8 worm cellular contexts compared by ENCODE assay signal in genomic region chrIV:1239686-1240085, ce11.
TF ChIP-seq lines count a peak whose summit lies in the region.

Gene F38A1.8, minus strand, starts transcription at chrIV:1239852.

TF ChIP-seq in whole organism, L1 larva, 84 proteins besides CTCF, POLR2A, EP300 and RAD21 (continues in another document):
- TF ChIP-seq snu-23 (GFP tag; optimal IDR thresholded peaks at IDR 0.05; lab: Kevin White, UChicago) (peak; percentile 74), nhr-11 (tag; optimal IDR thresholded peaks at IDR 0.05; lab: Kevin White, UChicago) (no peak), nhr-19 (GFP tag; conservative IDR thresholded peaks at IDR 0.05; lab: Robert Waterston, UW) (peak; percentile 57), nhr-76 (tag; optimal IDR thresholded peaks at IDR 0.05; lab: Kevin White, UChicago) (no peak), pqm-1 (tag; optimal IDR thresholded peaks at IDR 0.05; lab: Kevin White, UChicago) (no peak), fkh-10 (GFP tag; optimal IDR thresholded peaks at IDR 0.05; lab: Kevin White, UChicago) (no peak), unc-62 (GFP tag; optimal IDR thresholded peaks at IDR 0.05; lab: Kevin White, UChicago) (no peak), dsc-1 (tag; optimal IDR thresholded peaks at IDR 0.05; lab: Kevin White, UChicago) (peak; percentile 6), lir-3 (tag; optimal IDR thresholded peaks at IDR 0.05; lab: Kevin White, UChicago; ENCODE audit: poor library complexity) (no peak), nhr-237 (tag; optimal IDR thresholded peaks at IDR 0.05; lab: Kevin White, UChicago) (peak; percentile 32), C34B4.2 (tag; optimal IDR thresholded peaks at IDR 0.05; lab: Kevin White, UChicago) (no peak), nhr-12 (tag; optimal IDR thresholded peaks at IDR 0.05; lab: Kevin White, UChicago) (no peak)

TF ChIP-seq in whole organism, L2 larva, 48 proteins besides CTCF, POLR2A, EP300 and RAD21 (continues in another document):
- no peak for TF ChIP-seq ztf-11 (tag; optimal IDR thresholded peaks at IDR 0.05; lab: Kevin White, UChicago)
- peak; percentile 66 to 86 for TF ChIP-seq lsy-2 (tag; optimal IDR thresholded peaks at IDR 0.05; lab: Kevin White, UChicago)
- TF ChIP-seq ceh-82 (tag; optimal IDR thresholded peaks at IDR 0.05; lab: Kevin White, UChicago) = no peak
- no peak for TF ChIP-seq nhr-11 (tag; optimal IDR thresholded peaks at IDR 0.05; lab: Kevin White, UChicago)
- TF ChIP-seq dmd-4 (tag; optimal IDR thresholded peaks at IDR 0.05; lab: Kevin White, UChicago) = no peak
- peak; percentile 33 for TF ChIP-seq nhr-21 (tag; optimal IDR thresholded peaks at IDR 0.05; lab: Kevin White, UChicago)
- peak; percentile 29 for TF ChIP-seq sma-3 (GFP tag; optimal IDR thresholded peaks at IDR 0.05; lab: Kevin White, UChicago)
- no peak for TF ChIP-seq nhr-23 (tag; optimal IDR thresholded peaks at IDR 0.05; lab: Kevin White, UChicago)
- TF ChIP-seq lin-13 (GFP tag; optimal IDR thresholded peaks at IDR 0.05; lab: Kevin White, UChicago) = no peak
- TF ChIP-seq mbf-1 (tag; optimal IDR thresholded peaks at IDR 0.05; lab: Kevin White, UChicago) = no peak
- TF ChIP-seq ceh-16 (tag; optimal IDR thresholded peaks at IDR 0.05; lab: Kevin White, UChicago) = peak; percentile 5
- TF ChIP-seq snpc-4 (tag; optimal IDR thresholded peaks at IDR 0.05; lab: Kevin White, UChicago) = no peak

TF ChIP-seq in whole organism, L3 larva, 47 proteins besides CTCF, POLR2A, EP300 and RAD21:
- TF ChIP-seq lin-15B (tag; optimal IDR thresholded peaks at IDR 0.05; lab: Kevin White, UChicago) = peak; percentile 80
- no peak for TF ChIP-seq nhr-43 (tag; optimal IDR thresholded peaks at IDR 0.05; lab: Kevin White, UChicago; ENCODE audit: poor library complexity, severe bottlenecking)
- no peak for TF ChIP-seq nhr-67 (tag; optimal IDR thresholded peaks at IDR 0.05; lab: Kevin White, UChicago)
- peak; percentile 70 for TF ChIP-seq nhr-23 (tag; optimal IDR thresholded peaks at IDR 0.05; lab: Kevin White, UChicago)
- peak; percentile 17 for TF ChIP-seq mdl-1 (tag; optimal IDR thresholded peaks at IDR 0.05; lab: Kevin White, UChicago)
- TF ChIP-seq nhr-25 (tag; optimal IDR thresholded peaks at IDR 0.05; lab: Kevin White, UChicago) = peak; percentile 12
- peak; percentile 37 for TF ChIP-seq R02D3.7 (tag; optimal IDR thresholded peaks at IDR 0.05; lab: Kevin White, UChicago)
- no peak for TF ChIP-seq hmg-11 (tag; optimal IDR thresholded peaks at IDR 0.05; lab: Kevin White, UChicago)
- no peak for TF ChIP-seq unc-39 (tag; optimal IDR thresholded peaks at IDR 0.05; lab: Kevin White, UChicago)
TF ChIP-seq in whole organism, L3 larva: peak in this region for 5.

TF ChIP-seq in whole organism, L4 larva, 104 proteins besides CTCF, POLR2A, EP300 and RAD21 (continues in another document):
- TF ChIP-seq ctbp-1 (GFP tag; IDR thresholded peaks at IDR 0.05; lab: Robert Waterston, UW) (no peak), D1046.2 (GFP tag; IDR thresholded peaks at IDR 0.05; lab: Robert Waterston, UW) (no peak), mxl-3 (GFP tag; optimal IDR thresholded peaks at IDR 0.05; lab: Kevin White, UChicago) (peak; percentile 74), skn-1 (tag; optimal IDR thresholded peaks at IDR 0.05; lab: Kevin White, UChicago) (no peak), fkh-10 (GFP tag; optimal IDR thresholded peaks at IDR 0.05; lab: Kevin White, UChicago) (no peak), lin-38 (GFP tag; IDR thresholded peaks at IDR 0.05; lab: Robert Waterston, UW) (no peak), tra-1 (GFP tag; IDR thresholded peaks at IDR 0.05; lab: Robert Waterston, UW) (no peak), snpc-4 (tag; optimal IDR thresholded peaks at IDR 0.05; lab: Kevin White, UChicago) (no peak), mdl-1 (tag; optimal IDR thresholded peaks at IDR 0.05; lab: Kevin White, UChicago) (peak in 1 of 2 experiments; percentile 74), daf-8 (GFP tag; IDR thresholded peaks at IDR 0.05; lab: Robert Waterston, UW) (no peak), daf-16 (GFP tag; optimal IDR thresholded peaks at IDR 0.05; lab: Kevin White, UChicago) (no peak), daf-16 (tag; optimal IDR thresholded peaks at IDR 0.05; lab: Kevin White, UChicago) (peak; percentile 16), dmd-9 (GFP tag; IDR thresholded peaks at IDR 0.05; lab: Robert Waterston, UW) (no peak)

TF ChIP-seq in whole organism, late embryonic, 69 proteins besides CTCF, POLR2A, EP300 and RAD21:
- TF ChIP-seq hlh-30 (tag; optimal IDR thresholded peaks at IDR 0.05; lab: Kevin White, UChicago; ENCODE audit: insufficient read depth) (peak; percentile 38), nfya-1 (tag; optimal IDR thresholded peaks at IDR 0.05; lab: Kevin White, UChicago) (peak; percentile 29), ceh-31 (tag; optimal IDR thresholded peaks at IDR 0.05; lab: Kevin White, UChicago) (no peak)

TF ChIP-seq in whole organism, midembryonic, 9 proteins besides CTCF, POLR2A, EP300 and RAD21:
- TF ChIP-seq cog-1 (tag; optimal IDR thresholded peaks at IDR 0.05; lab: Kevin White, UChicago) (no peak), tab-1 (GFP tag; IDR thresholded peaks at IDR 0.05; lab: Robert Waterston, UW) (no peak), flt-1 (GFP tag; IDR thresholded peaks at IDR 0.05; lab: Robert Waterston, UW) (no peak), ref-1 (GFP tag; conservative IDR thresholded peaks at IDR 0.05; lab: Robert Waterston, UW) (no peak), ztf-23 (GFP tag; IDR thresholded peaks at IDR 0.05; lab: Robert Waterston, UW) (0 out of 2 replicates have a peak, but pooled peaks have one; percentile 41)

TF ChIP-seq in whole organism, mixed stage, embryonic, 35 proteins besides CTCF, POLR2A, EP300 and RAD21:
- TF ChIP-seq sptf-1 (tag; optimal IDR thresholded peaks at IDR 0.05; lab: Kevin White, UChicago) = no peak
- peak; percentile 36 for TF ChIP-seq mep-1 (tag; optimal IDR thresholded peaks at IDR 0.05; lab: Kevin White, UChicago)
- no peak for TF ChIP-seq mab-5 (tag; optimal IDR thresholded peaks at IDR 0.05; lab: Kevin White, UChicago)
- TF ChIP-seq nhr-237 (tag; optimal IDR thresholded peaks at IDR 0.05; lab: Kevin White, UChicago) = peak; percentile 64
- TF ChIP-seq lin-13 (tag; optimal IDR thresholded peaks at IDR 0.05; lab: Kevin White, UChicago) = peak; percentile 51
- TF ChIP-seq elt-3 (tag; optimal IDR thresholded peaks at IDR 0.05; lab: Kevin White, UChicago) = no peak
- TF ChIP-seq pha-4 (tag; optimal IDR thresholded peaks at IDR 0.05; lab: Kevin White, UChicago) = peak; percentile 32
- TF ChIP-seq lsy-2 (tag; optimal IDR thresholded peaks at IDR 0.05; lab: Kevin White, UChicago) = peak; percentile 64
- no peak for TF ChIP-seq ces-1 (GFP tag; optimal IDR thresholded peaks at IDR 0.05; lab: Kevin White, UChicago)

TF ChIP-seq in whole organism, young adult, 124 proteins besides CTCF, POLR2A, EP300 and RAD21:
- TF ChIP-seq efl-1 (GFP tag; optimal IDR thresholded peaks at IDR 0.05; lab: Kevin White, UChicago) (peak; percentile 47), bed-1 (GFP tag; IDR thresholded peaks at IDR 0.05; lab: Robert Waterston, UW) (no peak), dpl-1 (GFP tag; optimal IDR thresholded peaks at IDR 0.05; lab: Kevin White, UChicago) (peak; percentile 41), lin-54 (GFP tag; optimal IDR thresholded peaks at IDR 0.05; lab: Kevin White, UChicago) (peak; percentile 56), him-1 (tag; optimal IDR thresholded peaks at IDR 0.05; lab: Kevin White, UChicago) (peak; percentile 45), let-607 (tag; optimal IDR thresholded peaks at IDR 0.05; lab: Kevin White, UChicago) (peak; percentile 97 to 98), aptf-2 (GFP tag; conservative IDR thresholded peaks at IDR 0.05; lab: Robert Waterston, UW) (no peak), lin-35 (GFP tag; optimal IDR thresholded peaks at IDR 0.05; lab: Kevin White, UChicago) (no peak), F23B12.7 (tag; optimal IDR thresholded peaks at IDR 0.05; lab: Kevin White, UChicago; ENCODE audit: insufficient read depth) (peak; percentile 6), mcd-1 (GFP tag; IDR thresholded peaks at IDR 0.05; lab: Robert Waterston, UW) (peak; percentile 50; the same call in 1 of the 2 replicates), nfya-1 (tag; optimal IDR thresholded peaks at IDR 0.05; lab: Kevin White, UChicago; ENCODE audit: borderline replicate concordance, insufficient read depth) (no peak)
TF ChIP-seq in whole organism, young adult: peak in this region for 7.
